Worm (Caenorhabditis elegans): ENCODE measurements around the gene glrx-22.
A peak's percentile ranks its signal among the peaks of the same experiment; 100 is the strongest.

glrx-22 gene

ce11 chrIV:8225357-8225756, 24.3 kb upstream of the glrx-22 start, which contains the start of gene serp-1.2 (continued):
- TF ChIP-seq F49E8.2 (tag; optimal IDR thresholded peaks at IDR 0.05; ENCODE audit: borderline replicate concordance) (no peak), mxl-3 (GFP tag; optimal IDR thresholded peaks at IDR 0.05) (peak; percentile 62), ceh-20 (GFP tag; IDR thresholded peaks at IDR 0.05) (no peak), daf-16 (GFP tag; optimal IDR thresholded peaks at IDR 0.05) (no peak), daf-16 (tag; optimal IDR thresholded peaks at IDR 0.05) (peak; percentile 94), lin-39 (tag; optimal IDR thresholded peaks at IDR 0.05) (no peak), nhr-111 (GFP tag; optimal IDR thresholded peaks at IDR 0.05) (no peak), D1046.2 (GFP tag; IDR thresholded peaks at IDR 0.05) (no peak), gei-8 (GFP tag; optimal IDR thresholded peaks at IDR 0.05) (no peak), tra-1 (GFP tag; IDR thresholded peaks at IDR 0.05) (no peak), vab-7 (GFP tag; IDR thresholded peaks at IDR 0.05) (no peak), lin-1 (GFP tag; IDR thresholded peaks at IDR 0.05) (no peak), egl-43 (GFP tag; IDR thresholded peaks at IDR 0.05) (no peak), T20F7.1 (GFP tag; optimal IDR thresholded peaks at IDR 0.05) (peak; percentile 90), duxl-1 (tag; optimal IDR thresholded peaks at IDR 0.05; ENCODE audit: poor library complexity) (no peak), zip-2 (tag; optimal IDR thresholded peaks at IDR 0.05) (no peak), unc-39 (tag; optimal IDR thresholded peaks at IDR 0.05) (no peak), nhr-25 (tag; optimal IDR thresholded peaks at IDR 0.05; ENCODE audit: borderline replicate concordance, insufficient read depth) (no peak), ces-1 (GFP tag; optimal IDR thresholded peaks at IDR 0.05) (no peak), lin-13 (GFP tag; optimal IDR thresholded peaks at IDR 0.05) (no peak), mdt-29 (GFP tag; IDR thresholded peaks at IDR 0.05) (no peak), snpc-1.2 (GFP tag; IDR thresholded peaks at IDR 0.05) (no peak), ztf-7 (tag; optimal IDR thresholded peaks at IDR 0.05) (no peak), tag-97 (GFP tag; IDR thresholded peaks at IDR 0.05) (no peak), Y48G9A.11 (GFP tag; IDR thresholded peaks at IDR 0.05) (no peak), aha-1 (tag) (no peak)

ce11 chrIV:8223055-8223454, 22.0 kb upstream of the glrx-22 start:
- TF ChIP-seq pqm-1 (tag; optimal IDR thresholded peaks at IDR 0.05) = no peak
- no peak for TF ChIP-seq nhr-77 (tag; optimal IDR thresholded peaks at IDR 0.05)
- no peak for TF ChIP-seq mxl-2 (GFP tag; conservative IDR thresholded peaks at IDR 0.05)
- TF ChIP-seq mes-2 (tag; optimal IDR thresholded peaks at IDR 0.05; ENCODE audit: poor library complexity, severe bottlenecking) = no peak
- TF ChIP-seq ces-1 (GFP tag; optimal IDR thresholded peaks at IDR 0.05) = no peak
- TF ChIP-seq nhr-10 (tag; optimal IDR thresholded peaks at IDR 0.05) = no peak
- TF ChIP-seq ama-1 (optimal IDR thresholded peaks at IDR 0.05) = no peak
- TF ChIP-seq dve-1 (tag; optimal IDR thresholded peaks at IDR 0.05; ENCODE audit: insufficient read depth) = peak; percentile 43
- TF ChIP-seq Y105C5A.15 (GFP tag; IDR thresholded peaks at IDR 0.05) = no peak
- TF ChIP-seq hlh-30 (tag; optimal IDR thresholded peaks at IDR 0.05; ENCODE audit: insufficient read depth) = peak; percentile 11
- no peak for TF ChIP-seq rbr-2 (tag; optimal IDR thresholded peaks at IDR 0.05)
- TF ChIP-seq ceh-44 (GFP tag; IDR thresholded peaks at IDR 0.05) = no peak
- TF ChIP-seq duxl-1 (tag; optimal IDR thresholded peaks at IDR 0.05; ENCODE audit: poor library complexity) = no peak
- no peak for TF ChIP-seq nhr-41 (GFP tag; IDR thresholded peaks at IDR 0.05)
- TF ChIP-seq madf-9 (GFP tag; conservative IDR thresholded peaks at IDR 0.05) = no peak
- TF ChIP-seq madf-5 (GFP tag; IDR thresholded peaks at IDR 0.05) = no peak
- no peak for TF ChIP-seq tag-97 (GFP tag; IDR thresholded peaks at IDR 0.05)
- TF ChIP-seq dmd-6 (GFP tag; IDR thresholded peaks at IDR 0.05) = peak; percentile 36
- no peak for TF ChIP-seq snpc-1.2 (GFP tag; IDR thresholded peaks at IDR 0.05)
- TF ChIP-seq F49E8.2 (tag; optimal IDR thresholded peaks at IDR 0.05; ENCODE audit: borderline replicate concordance) = no peak
- TF ChIP-seq zip-2 (tag; optimal IDR thresholded peaks at IDR 0.05) = no peak
- TF ChIP-seq F10B5.3 (tag; optimal IDR thresholded peaks at IDR 0.05) = no peak
- TF ChIP-seq F44E2.7 (GFP tag; IDR thresholded peaks at IDR 0.05) = no peak
- TF ChIP-seq daf-16 (GFP tag; optimal IDR thresholded peaks at IDR 0.05) = no peak
- TF ChIP-seq daf-16 (tag; optimal IDR thresholded peaks at IDR 0.05) = peak; percentile 62
- no peak for TF ChIP-seq arid-1 (GFP tag; conservative IDR thresholded peaks at IDR 0.05)
- no peak for TF ChIP-seq F37D6.2 (tag; optimal IDR thresholded peaks at IDR 0.05)
- no peak for TF ChIP-seq unc-39 (tag; optimal IDR thresholded peaks at IDR 0.05)
- TF ChIP-seq zfp-3 (GFP tag; conservative IDR thresholded peaks at IDR 0.05) = no peak
- TF ChIP-seq tra-1 (GFP tag; IDR thresholded peaks at IDR 0.05) = no peak
- no peak for TF ChIP-seq egl-27 (tag; optimal IDR thresholded peaks at IDR 0.05)
- TF ChIP-seq lin-29 (GFP tag; IDR thresholded peaks at IDR 0.05) = no peak
- TF ChIP-seq dpl-1 (GFP tag; optimal IDR thresholded peaks at IDR 0.05) = no peak
- TF ChIP-seq ZK337.2 (GFP tag; IDR thresholded peaks at IDR 0.05) = no peak
